Worm (Caenorhabditis elegans) whole organism, L4 larva: Measurements from ENCODE around the gene nhr-21.

Source experiments
- Y48G9A.11 ChIP-seq: fragments of 200-800 bp; sonication (Bioruptor generic); IDR thresholded peaks from 2 replicates; pipeline ENCODE4 v1.3.6; 2022; ENCODE audit warnings: missing genetic modification reagents, missing genetic modification characterization, missing compliant biosample characterization
- lsy-2 ChIP-seq, 2 experiments: fragments of 150-350 bp in 1 of 2; sonication (generic microtip) in 1 of 2; optimal IDR thresholded peaks; 2 replicates each; lab custom pipeline; 2014 to 2017; ENCODE audit warnings: missing biosample characterization in 2 of 2, missing genetic modification characterization in 2 of 2
- madf-9 ChIP-seq: fragments of 200-800 bp; sonication (Bioruptor generic); conservative IDR thresholded peaks from 2 replicates; pipeline ENCODE4 v1.3.6; 2022; ENCODE audit warnings: missing genetic modification reagents, missing genetic modification characterization, missing compliant biosample characterization
- pha-4 ChIP-seq, 2 experiments: fragments of 150-350 bp in 1 of 2; fragments of 200-800 bp in 1 of 2; sonication (Bioruptor generic) in 1 of 2; IDR thresholded peaks in 1 of 2; optimal IDR thresholded peaks in 1 of 2; 2 replicates each; pipeline versions ENCODE4 v1.3.6 to Lab custom; 2014 to 2022; ENCODE audit warnings: missing genetic modification characterization in 2 of 2, missing genetic modification reagents in 2 of 2, missing biosample characterization in 1 of 2, missing compliant biosample characterization in 1 of 2

- TF ChIP-seq Y48G9A.11 (GFP tag; lab: Robert Waterston, UW) (no peak), lsy-2 (tag; optimal IDR thresholded peaks at IDR 0.05; lab: Kevin White, UChicago) (no peak), madf-9 (GFP tag; lab: Robert Waterston, UW) (no peak), pha-4 (GFP tag; IDR thresholded peaks at IDR 0.05; lab: Robert Waterston, UW) (no peak), pha-4 (tag; optimal IDR thresholded peaks at IDR 0.05; lab: Kevin White, UChicago) (no peak)
Observed at ce11 chrII:7326199-7326598, 12.8 kb upstream of the nhr-21 start.
